Worm (Caenorhabditis elegans) whole organism, midembryonic: ENCODE measurements around the gene elo-7.

ENCODE experiments used
- cog-1 ChIP-seq: sonication (generic microtip); optimal IDR thresholded peaks from 2 replicates; lab custom pipeline; 2016; ENCODE audit warnings: missing genetic modification characterization, missing compliant biosample characterization
- flt-1 ChIP-seq: fragments of 200-800 bp; sonication (Bioruptor generic); IDR thresholded peaks from 2 replicates; pipeline ENCODE4 v1.3.6; 2022; ENCODE audit warnings: missing genetic modification characterization, missing compliant biosample characterization
- klf-2 ChIP-seq: fragments of 200-800 bp; sonication (Bioruptor generic); conservative IDR thresholded peaks from 2 replicates; pipeline ENCODE4 v1.3.6; 2022; ENCODE audit warnings: missing genetic modification reagents, missing genetic modification characterization, missing compliant biosample characterization
- med-1 ChIP-seq: sonication (generic microtip); optimal IDR thresholded peaks from 2 replicates; lab custom pipeline; 2017; ENCODE audit warnings: missing genetic modification characterization, mild to moderate bottlenecking, missing compliant biosample characterization, antibody characterized with exemption, missing genetic modification reagents; ENCODE audit not compliant: insufficient read depth
- ztf-23 ChIP-seq: fragments of 200-800 bp; sonication (Bioruptor generic); IDR thresholded peaks from 2 replicates; pipeline ENCODE4 v1.3.6; 2022; ENCODE audit warnings: missing genetic modification reagents, missing genetic modification characterization, missing compliant biosample characterization
- ztf-29 ChIP-seq: fragments of 200-800 bp; sonication (Bioruptor generic); IDR thresholded peaks from 2 replicates; pipeline ENCODE4 v1.3.6; 2022; ENCODE audit warnings: missing genetic modification reagents, missing genetic modification characterization, missing compliant biosample characterization

DNA sequence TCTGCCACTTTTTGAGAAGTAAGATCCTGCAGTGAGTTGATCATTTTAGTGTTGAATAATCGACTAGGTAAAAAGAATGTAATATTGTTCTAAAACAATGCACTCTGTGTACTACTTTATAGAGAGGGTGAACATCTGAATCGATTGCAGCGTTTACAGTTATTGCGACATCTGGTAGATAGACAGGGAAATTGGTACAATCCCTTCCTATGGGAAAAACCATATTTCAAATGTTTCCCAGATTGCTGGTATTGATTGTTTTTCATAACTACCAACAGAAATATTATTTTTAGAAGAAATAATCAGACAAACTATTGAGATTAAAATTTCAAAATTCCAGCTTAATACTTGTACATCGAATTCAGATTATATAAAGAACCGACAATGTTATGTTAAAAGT, 44.7 kb upstream of the elo-7 start, which contains the start of gene gadr-2:
- TF ChIP-seq flt-1 (GFP tag; lab: Robert Waterston, UW) (no peak), klf-2 (GFP tag; lab: Robert Waterston, UW) (no peak), cog-1 (tag; lab: Kevin White, UChicago) (no peak), med-1 (GFP tag; lab: Kevin White, UChicago) (no peak), ztf-23 (GFP tag; lab: Robert Waterston, UW) (no peak), ztf-29 (GFP tag; lab: Robert Waterston, UW) (no peak)
